Worm (Caenorhabditis elegans): ENCODE results near the gene gei-13.

DNA sequence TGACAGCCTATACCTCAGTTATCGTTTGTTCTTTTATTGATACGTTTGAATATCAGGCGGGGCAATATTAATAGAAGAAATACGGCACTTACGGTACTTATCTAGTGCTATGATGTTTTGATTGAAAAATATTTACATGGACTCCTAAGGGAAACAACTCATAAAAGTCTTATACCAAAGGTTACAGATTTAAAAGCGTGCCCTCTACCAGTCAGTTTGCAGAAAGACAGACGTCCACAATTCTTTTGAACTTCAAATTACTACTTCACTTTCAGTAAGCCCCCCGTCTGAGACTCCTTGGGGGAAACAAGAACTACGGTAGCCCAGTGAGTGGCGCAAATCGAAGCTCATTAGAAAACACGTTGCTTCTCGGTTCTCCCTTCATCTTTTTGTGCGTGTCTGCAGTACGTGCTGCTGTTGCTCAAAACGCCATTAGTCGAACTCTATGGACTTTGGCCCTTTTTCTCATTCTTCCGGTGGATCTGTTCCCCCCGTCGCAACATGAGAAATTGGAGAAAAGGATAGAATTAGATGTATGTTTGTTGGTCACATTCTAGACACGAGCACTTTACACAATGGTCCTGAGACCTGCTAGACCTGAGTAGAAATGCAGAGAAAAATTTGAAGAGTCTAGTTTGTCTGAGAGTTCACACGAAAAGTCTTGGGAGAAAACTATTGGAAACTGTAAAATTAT is 25.5 kb upstream of the gei-13 start:
- TF ChIP-seq zag-1 (tag; optimal IDR thresholded peaks at IDR 0.05) (no peak), fos-1 (tag; optimal IDR thresholded peaks at IDR 0.05) (no peak), ama-1 (optimal IDR thresholded peaks at IDR 0.05) (no peak), nhr-84 (tag; optimal IDR thresholded peaks at IDR 0.05) (no peak), snpc-4 (tag; optimal IDR thresholded peaks at IDR 0.05) (no peak)
